Worm (Caenorhabditis elegans) whole organism, L1 larva: ENCODE results near the gene C18C4.7.

ENCODE experiments used
- C16A3.4 ChIP-seq: fragments of 150-350 bp; optimal IDR thresholded peaks from 2 replicates; lab custom pipeline; 2014; ENCODE audit warnings: missing biosample characterization, missing genetic modification characterization
- alr-1 ChIP-seq: fragments of 200-800 bp; sonication (Bioruptor generic); optimal IDR thresholded peaks from 2 replicates; lab custom pipeline; 2018; ENCODE audit warnings: borderline replicate concordance, mild to moderate bottlenecking, missing genetic modification characterization, missing compliant biosample characterization
- aly-2 ChIP-seq: fragments of 150-350 bp; optimal IDR thresholded peaks from 2 replicates; lab custom pipeline; 2014; ENCODE audit warnings: missing biosample characterization, missing genetic modification characterization
- ama-1 ChIP-seq: fragments of 150-350 bp; optimal IDR thresholded peaks from 2 replicates; lab custom pipeline; 2014
- egl-27 ChIP-seq, 2 experiments: fragments of 150-350 bp in 1 of 2; sonication (generic microtip); optimal IDR thresholded peaks; 3 replicates each; lab custom pipeline; 2017 to 2018; ENCODE audit warnings: missing biosample characterization in 2 of 2, missing genetic modification characterization in 2 of 2, missing genetic modification reagents in 2 of 2
- elt-2 ChIP-seq: sonication (generic microtip); optimal IDR thresholded peaks from 2 replicates; lab custom pipeline; 2016; ENCODE audit warnings: missing genetic modification characterization, mild to moderate bottlenecking, inconsistent platforms, missing compliant biosample characterization, missing genetic modification reagents
- elt-3 ChIP-seq, 6 experiments: fragments of 150-350 bp in 1 of 6; sonication (generic microtip); optimal IDR thresholded peaks; 2 replicates each; lab custom pipeline; 2017 to 2018; ENCODE audit warnings: missing biosample characterization in 6 of 6, missing genetic modification characterization in 6 of 6, inconsistent platforms in 1 of 6
- jun-1 ChIP-seq: fragments of 150-350 bp; optimal IDR thresholded peaks from 2 replicates; lab custom pipeline; 2014; ENCODE audit warnings: missing biosample characterization, missing genetic modification reagents, missing genetic modification characterization
- nhr-76 ChIP-seq: sonication (generic microtip); optimal IDR thresholded peaks from 2 replicates; lab custom pipeline; 2017; ENCODE audit warnings: missing biosample characterization, missing genetic modification characterization
- nhr-77 ChIP-seq: fragments of 150-350 bp; optimal IDR thresholded peaks from 2 replicates; lab custom pipeline; 2014; ENCODE audit warnings: missing biosample characterization, missing genetic modification characterization
- rnt-1 ChIP-seq: sonication (generic microtip); optimal IDR thresholded peaks from 2 replicates; lab custom pipeline; 2016; ENCODE audit warnings: mild to moderate bottlenecking, missing genetic modification characterization, moderate library complexity, missing compliant biosample characterization
- unc-130 ChIP-seq: fragments of 150-350 bp; optimal IDR thresholded peaks from 2 replicates; lab custom pipeline; 2017; ENCODE audit warnings: missing biosample characterization, missing genetic modification characterization, inconsistent platforms
- ztf-4 ChIP-seq: fragments of 150-350 bp; optimal IDR thresholded peaks from 2 replicates; lab custom pipeline; 2014; ENCODE audit warnings: missing biosample characterization, missing genetic modification characterization

ce11 chrV:5504807-5505442, 62.1 kb downstream of the C18C4.7 start, which contains the start of the genes dnj-19 and nhr-47:
- TF ChIP-seq jun-1 (peak; percentile 89), ama-1 (lab: Kevin White, UChicago) (no peak), alr-1 (tag; lab: Kevin White, UChicago) (no peak), egl-27 (tag; optimal IDR thresholded peaks at IDR 0.05; lab: Kevin White, UChicago) (peak in 1 of 2 experiments; percentile 40), ztf-4 (tag; lab: Kevin White, UChicago) (peak; percentile 67), elt-2 (tag; lab: Kevin White, UChicago) (peak; percentile 73), aly-2 (tag; lab: Kevin White, UChicago) (peak; percentile 21), rnt-1 (tag; lab: Kevin White, UChicago) (peak; percentile 94), nhr-77 (peak; percentile 82), C16A3.4 (tag; lab: Kevin White, UChicago) (peak; percentile 88), elt-3 (tag; optimal IDR thresholded peaks at IDR 0.05; lab: Kevin White, UChicago) (peak in 2 of 6 experiments; percentile 71 to 84), unc-130 (tag; lab: Kevin White, UChicago) (peak; percentile 73), nhr-76 (tag; lab: Kevin White, UChicago) (no peak)
